Worm (Caenorhabditis elegans) whole organism, L2 larva: Measurements from ENCODE around the gene sup-1.

Source experiments
- C34F6.9 ChIP-seq: fragments of 150-350 bp; optimal IDR thresholded peaks from 2 replicates; lab custom pipeline; 2014; ENCODE audit warnings: missing biosample characterization, missing genetic modification characterization
- F13H6.1 ChIP-seq: sonication (generic microtip); optimal IDR thresholded peaks from 2 replicates; lab custom pipeline; 2016; ENCODE audit warnings: missing genetic modification characterization, missing compliant biosample characterization
- R02D3.7 ChIP-seq: fragments of 150-350 bp; optimal IDR thresholded peaks from 2 replicates; lab custom pipeline; 2014; ENCODE audit warnings: missing biosample characterization, missing genetic modification characterization
- Y55F3AM.14 ChIP-seq: fragments of 200-800 bp; sonication (Bioruptor generic); optimal IDR thresholded peaks from 2 replicates; lab custom pipeline; 2018; ENCODE audit warnings: mild to moderate bottlenecking, missing genetic modification characterization, missing compliant biosample characterization
- ZK546.5 ChIP-seq: sonication (generic microtip); optimal IDR thresholded peaks from 2 replicates; lab custom pipeline; 2017; ENCODE audit warnings: missing biosample characterization, missing genetic modification characterization
- alr-1 ChIP-seq: fragments of 150-350 bp; optimal IDR thresholded peaks from 2 replicates; lab custom pipeline; 2014; ENCODE audit warnings: missing biosample characterization, missing genetic modification characterization
- aly-2 ChIP-seq: fragments of 150-350 bp; optimal IDR thresholded peaks from 2 replicates; lab custom pipeline; 2014; ENCODE audit warnings: missing biosample characterization, missing genetic modification characterization
- ama-1 ChIP-seq: fragments of 150-350 bp; optimal IDR thresholded peaks from 2 replicates; lab custom pipeline; 2018; ENCODE audit warnings: inconsistent platforms
- blmp-1 ChIP-seq: sonication (generic microtip); optimal IDR thresholded peaks from 2 replicates; lab custom pipeline; 2017; ENCODE audit warnings: missing genetic modification characterization, mild to moderate bottlenecking, missing compliant biosample characterization, antibody characterized with exemption, moderate library complexity; ENCODE audit not compliant: insufficient read depth
- ceh-16 ChIP-seq: fragments of 150-350 bp; optimal IDR thresholded peaks from 2 replicates; lab custom pipeline; 2014; ENCODE audit warnings: missing biosample characterization, missing genetic modification characterization
- ceh-82 ChIP-seq: fragments of 150-350 bp; optimal IDR thresholded peaks from 2 replicates; lab custom pipeline; 2014; ENCODE audit warnings: missing biosample characterization, missing genetic modification characterization
- crh-2 ChIP-seq: sonication (generic microtip); optimal IDR thresholded peaks from 2 replicates; lab custom pipeline; 2017; ENCODE audit warnings: missing biosample characterization, missing genetic modification characterization
- dmd-4 ChIP-seq: sonication (generic microtip); optimal IDR thresholded peaks from 2 replicates; lab custom pipeline; 2017; ENCODE audit warnings: missing biosample characterization, missing genetic modification characterization
- egl-27 ChIP-seq: sonication (generic microtip); optimal IDR thresholded peaks from 3 replicates; lab custom pipeline; 2017; ENCODE audit warnings: missing biosample characterization, missing genetic modification reagents, missing genetic modification characterization
- elt-1 ChIP-seq: fragments of 150-350 bp; optimal IDR thresholded peaks from 2 replicates; lab custom pipeline; 2014; ENCODE audit warnings: missing biosample characterization, missing genetic modification characterization
- elt-3 ChIP-seq: sonication (generic microtip); optimal IDR thresholded peaks from 2 replicates; lab custom pipeline; 2017; ENCODE audit warnings: missing biosample characterization, missing genetic modification characterization
- fos-1 ChIP-seq: fragments of 150-350 bp; optimal IDR thresholded peaks from 2 replicates; lab custom pipeline; 2014; ENCODE audit warnings: missing biosample characterization, missing genetic modification characterization
- gmeb-1 ChIP-seq: fragments of 150-350 bp; optimal IDR thresholded peaks from 2 replicates; lab custom pipeline; 2014; ENCODE audit warnings: missing biosample characterization, missing genetic modification characterization
- lin-11 ChIP-seq: fragments of 150-350 bp; sonication (generic microtip); optimal IDR thresholded peaks from 2 replicates; lab custom pipeline; 2014; ENCODE audit warnings: missing biosample characterization, missing genetic modification characterization, inconsistent platforms, mixed read lengths
- lin-13 ChIP-seq: fragments of 150-350 bp; optimal IDR thresholded peaks from 2 replicates; lab custom pipeline; 2014; ENCODE audit warnings: missing biosample characterization, missing genetic modification reagents, missing genetic modification characterization
- lin-39 ChIP-seq: fragments of 150-350 bp; optimal IDR thresholded peaks from 2 replicates; lab custom pipeline; 2014; ENCODE audit warnings: missing biosample characterization, missing genetic modification reagents, missing genetic modification characterization
- lsy-2 ChIP-seq, 2 experiments: fragments of 150-350 bp in 1 of 2; sonication (generic microtip) in 1 of 2; optimal IDR thresholded peaks; 2 replicates each; lab custom pipeline; 2014 to 2017; ENCODE audit warnings: missing biosample characterization in 2 of 2, missing genetic modification characterization in 2 of 2
- mab-5 ChIP-seq: fragments of 150-350 bp; optimal IDR thresholded peaks from 2 replicates; lab custom pipeline; 2014; ENCODE audit warnings: missing biosample characterization, missing genetic modification characterization
- mbf-1 ChIP-seq: sonication (generic microtip); optimal IDR thresholded peaks from 2 replicates; lab custom pipeline; 2017; ENCODE audit warnings: missing biosample characterization, missing genetic modification characterization
- mdl-1 ChIP-seq, 2 experiments: fragments of 150-350 bp in 1 of 2; sonication (generic microtip) in 1 of 2; optimal IDR thresholded peaks; 2 replicates each; lab custom pipeline; 2017; ENCODE audit warnings: missing biosample characterization in 2 of 2, missing genetic modification characterization in 2 of 2
- nhr-10 ChIP-seq: sonication (generic microtip); optimal IDR thresholded peaks from 2 replicates; lab custom pipeline; 2017; ENCODE audit warnings: missing biosample characterization, missing genetic modification characterization
- nhr-11 ChIP-seq: fragments of 150-350 bp; optimal IDR thresholded peaks from 2 replicates; lab custom pipeline; 2014; ENCODE audit warnings: missing biosample characterization, missing genetic modification characterization
- nhr-12 ChIP-seq: fragments of 150-350 bp; optimal IDR thresholded peaks from 2 replicates; lab custom pipeline; 2014; ENCODE audit warnings: missing biosample characterization, missing genetic modification characterization
- nhr-129 ChIP-seq: fragments of 150-350 bp; optimal IDR thresholded peaks from 2 replicates; lab custom pipeline; 2014; ENCODE audit warnings: missing biosample characterization, missing genetic modification characterization
- nhr-21 ChIP-seq: fragments of 150-350 bp; optimal IDR thresholded peaks from 2 replicates; lab custom pipeline; 2014; ENCODE audit warnings: missing biosample characterization, missing genetic modification characterization
- nhr-23 ChIP-seq: fragments of 150-350 bp; optimal IDR thresholded peaks from 2 replicates; lab custom pipeline; 2014; ENCODE audit warnings: missing biosample characterization, missing genetic modification reagents, missing genetic modification characterization
- nhr-237 ChIP-seq: fragments of 150-350 bp; optimal IDR thresholded peaks from 2 replicates; lab custom pipeline; 2014; ENCODE audit warnings: missing biosample characterization, missing genetic modification characterization
- nhr-25 ChIP-seq: fragments of 150-350 bp; sonication (generic microtip); optimal IDR thresholded peaks from 3 replicates; lab custom pipeline; 2014; ENCODE audit warnings: missing biosample characterization, missing genetic modification characterization
- nhr-6 ChIP-seq: fragments of 150-350 bp; optimal IDR thresholded peaks from 2 replicates; lab custom pipeline; 2014; ENCODE audit warnings: missing biosample characterization, missing genetic modification characterization
- nhr-77 ChIP-seq: fragments of 150-350 bp; optimal IDR thresholded peaks from 2 replicates; lab custom pipeline; 2014; ENCODE audit warnings: missing biosample characterization, missing genetic modification characterization
- peb-1 ChIP-seq: fragments of 150-350 bp; optimal IDR thresholded peaks from 2 replicates; lab custom pipeline; 2014; ENCODE audit warnings: missing biosample characterization, missing genetic modification characterization
- sem-4 ChIP-seq: fragments of 150-350 bp; optimal IDR thresholded peaks from 2 replicates; lab custom pipeline; 2014; ENCODE audit warnings: missing biosample characterization, missing genetic modification reagents, missing genetic modification characterization
- skn-1 ChIP-seq: sonication (generic microtip); optimal IDR thresholded peaks from 2 replicates; lab custom pipeline; 2017; ENCODE audit warnings: missing biosample characterization, missing genetic modification characterization
- sma-3 ChIP-seq: sonication (generic microtip); optimal IDR thresholded peaks from 2 replicates; lab custom pipeline; 2016; ENCODE audit warnings: missing genetic modification reagents, missing genetic modification characterization, missing compliant biosample characterization
- sma-9 ChIP-seq, 2 experiments: fragments of 150-350 bp in 1 of 2; sonication (generic microtip) in 1 of 2; optimal IDR thresholded peaks; 2 replicates each; lab custom pipeline; 2014 to 2016; ENCODE audit warnings: missing genetic modification characterization in 2 of 2, mild to moderate bottlenecking in 1 of 2, missing biosample characterization in 1 of 2, missing compliant biosample characterization in 1 of 2, missing genetic modification reagents in 1 of 2, moderate library complexity in 1 of 2
- snpc-4 ChIP-seq: fragments of 150-350 bp; optimal IDR thresholded peaks from 2 replicates; lab custom pipeline; 2014; ENCODE audit warnings: missing biosample characterization, missing genetic modification characterization
- unc-39 ChIP-seq: fragments of 150-350 bp; optimal IDR thresholded peaks from 2 replicates; lab custom pipeline; 2014; ENCODE audit warnings: missing biosample characterization, missing genetic modification characterization
- unc-55 ChIP-seq: fragments of 150-350 bp; sonication (generic microtip); optimal IDR thresholded peaks from 3 replicates; lab custom pipeline; 2014; ENCODE audit warnings: missing biosample characterization, missing genetic modification reagents, missing genetic modification characterization
- unc-62 ChIP-seq: fragments of 150-350 bp; optimal IDR thresholded peaks from 2 replicates; lab custom pipeline; 2014; ENCODE audit warnings: missing biosample characterization, missing genetic modification reagents, missing genetic modification characterization
- zag-1 ChIP-seq: fragments of 150-350 bp; optimal IDR thresholded peaks from 2 replicates; lab custom pipeline; 2014; ENCODE audit warnings: missing biosample characterization, missing genetic modification characterization
- ztf-1 ChIP-seq: fragments of 200-800 bp; sonication (Bioruptor generic); conservative IDR thresholded peaks from 2 replicates; pipeline ENCODE4 v1.3.6; 2022; ENCODE audit warnings: missing genetic modification characterization, missing compliant biosample characterization
- ztf-11 ChIP-seq: sonication (generic microtip); optimal IDR thresholded peaks from 2 replicates; lab custom pipeline; 2017; ENCODE audit warnings: missing biosample characterization, missing genetic modification characterization
- ztf-4 ChIP-seq: fragments of 150-350 bp; optimal IDR thresholded peaks from 2 replicates; lab custom pipeline; 2014; ENCODE audit warnings: missing biosample characterization, missing genetic modification characterization

Gene sup-1

ce11 chrIII:11774508-11775000 lies 37.1 kb upstream of the sup-1 start, which contains the start of gene immp-1:
Gene immp-1, plus strand, starts transcription at chrIII:11774950.
- peak in 1 of 2 experiments; percentile 42 for TF ChIP-seq mdl-1 (tag; optimal IDR thresholded peaks at IDR 0.05; lab: Kevin White, UChicago)
- TF ChIP-seq mab-5 (tag; lab: Kevin White, UChicago), result no peak
- peak; percentile 49 for TF ChIP-seq sem-4 (tag; lab: Kevin White, UChicago)
- TF ChIP-seq elt-3, result no peak
- TF ChIP-seq skn-1 (tag; lab: Kevin White, UChicago), result no peak
- no peak for TF ChIP-seq ztf-11
- TF ChIP-seq alr-1 (tag; lab: Kevin White, UChicago), result no peak
- no peak for TF ChIP-seq R02D3.7 (tag; lab: Kevin White, UChicago)
- TF ChIP-seq peb-1 (tag; lab: Kevin White, UChicago), result no peak
- peak; percentile 36 for TF ChIP-seq fos-1 (tag; lab: Kevin White, UChicago)
- TF ChIP-seq nhr-129 (tag; lab: Kevin White, UChicago), result peak; percentile 45
- TF ChIP-seq ztf-4, result no peak
- TF ChIP-seq sma-9 (GFP tag; optimal IDR thresholded peaks at IDR 0.05; lab: Kevin White, UChicago), result no peak
- TF ChIP-seq sma-9 (tag; optimal IDR thresholded peaks at IDR 0.05; lab: Kevin White, UChicago), result no peak
- TF ChIP-seq egl-27 (tag; lab: Kevin White, UChicago), result no peak
- peak; percentile 92 for TF ChIP-seq crh-2
- TF ChIP-seq nhr-25 (tag; lab: Kevin White, UChicago), result peak; percentile 27
- peak; percentile 51 for TF ChIP-seq C34F6.9 (tag; lab: Kevin White, UChicago)
- TF ChIP-seq unc-39 (tag; lab: Kevin White, UChicago), result no peak
- TF ChIP-seq dmd-4 (tag; lab: Kevin White, UChicago), result no peak
- TF ChIP-seq nhr-23 (tag; lab: Kevin White, UChicago), result no peak
- TF ChIP-seq nhr-237 (tag; lab: Kevin White, UChicago), result no peak
- no peak for TF ChIP-seq aly-2 (tag; lab: Kevin White, UChicago)
- no peak for TF ChIP-seq nhr-10 (tag; lab: Kevin White, UChicago)
- TF ChIP-seq unc-55 (GFP tag; lab: Kevin White, UChicago), result peak; percentile 62
- no peak for TF ChIP-seq ceh-16 (tag; lab: Kevin White, UChicago)
- no peak for TF ChIP-seq ztf-1 (GFP tag; lab: Robert Waterston, UW)
- no peak for TF ChIP-seq nhr-21 (tag; lab: Kevin White, UChicago)
- no peak for TF ChIP-seq lin-13 (GFP tag; lab: Kevin White, UChicago)
- TF ChIP-seq nhr-6 (tag; lab: Kevin White, UChicago), result no peak
- no peak for TF ChIP-seq F13H6.1 (tag; lab: Kevin White, UChicago)
- no peak for TF ChIP-seq unc-62 (GFP tag; lab: Kevin White, UChicago)
- no peak for TF ChIP-seq nhr-11 (tag; lab: Kevin White, UChicago)
- TF ChIP-seq lin-11 (tag; lab: Kevin White, UChicago), result no peak
- no peak for TF ChIP-seq Y55F3AM.14 (GFP tag; lab: Kevin White, UChicago)
- TF ChIP-seq nhr-12, result no peak
- peak; percentile 74 for TF ChIP-seq blmp-1 (tag; lab: Kevin White, UChicago)
- peak; percentile 3 to 70 for TF ChIP-seq lsy-2 (tag; optimal IDR thresholded peaks at IDR 0.05; lab: Kevin White, UChicago)
- no peak for TF ChIP-seq lin-39 (tag; lab: Kevin White, UChicago)
- TF ChIP-seq ceh-82 (tag; lab: Kevin White, UChicago), result no peak
- TF ChIP-seq mbf-1, result no peak
- peak; percentile 63 for TF ChIP-seq gmeb-1 (tag; lab: Kevin White, UChicago)
- no peak for TF ChIP-seq snpc-4
- TF ChIP-seq zag-1 (tag; lab: Kevin White, UChicago), result no peak
- TF ChIP-seq ZK546.5, result no peak
- TF ChIP-seq ama-1 (lab: Kevin White, UChicago), result no peak
- TF ChIP-seq sma-3 (GFP tag; lab: Kevin White, UChicago), result no peak
- no peak for TF ChIP-seq nhr-77 (tag; lab: Kevin White, UChicago)
- no peak for TF ChIP-seq elt-1 (tag; lab: Kevin White, UChicago)
